Worm (Caenorhabditis elegans): ENCODE data around the gene mep-1.

- TF ChIP-seq nhr-12 (tag; optimal IDR thresholded peaks at IDR 0.05) (no peak), mdl-1 (tag; optimal IDR thresholded peaks at IDR 0.05) (no peak), lin-14 (GFP tag; optimal IDR thresholded peaks at IDR 0.05) (no peak), nhr-28 (tag; optimal IDR thresholded peaks at IDR 0.05) (no peak), blmp-1 (tag; optimal IDR thresholded peaks at IDR 0.05) (no peak), nhr-77 (tag; optimal IDR thresholded peaks at IDR 0.05) (no peak), efl-1 (optimal IDR thresholded peaks at IDR 0.05) (no peak), efl-1 (GFP tag; optimal IDR thresholded peaks at IDR 0.05 in 1 of 2) (no peak)
Observed at ce11 chrIV:11489077-11489476, 35.4 kb upstream of the mep-1 start.

Data from whole organism, L1 larva.